Fruit fly (Drosophila melanogaster) whole organism, wandering third instar larva: ENCODE data around the gene CG14153.

Source experiments
- Abd-B ChIP-seq: fragments of >200 bp; optimal IDR thresholded peaks from 2 replicates; lab custom pipeline; 2017; ENCODE audit warnings: missing biosample characterization, missing genetic modification characterization
- CG32264 ChIP-seq: fragments of 200-800 bp; sonication (Bioruptor generic); optimal IDR thresholded peaks from 2 replicates; lab custom pipeline; 2016; ENCODE audit warnings: missing biosample characterization, missing genetic modification characterization
- CG9705 ChIP-seq: fragments of 200-800 bp; sonication (Bioruptor generic); optimal IDR thresholded peaks from 2 replicates; lab custom pipeline; 2018; ENCODE audit warnings: missing biosample characterization, mild to moderate bottlenecking, missing genetic modification characterization
- CrebA ChIP-seq: fragments of 200-800 bp; sonication (Bioruptor generic); optimal IDR thresholded peaks from 2 replicates; lab custom pipeline; 2016; ENCODE audit warnings: missing biosample characterization, mild to moderate bottlenecking, missing genetic modification characterization, borderline replicate concordance
- Dfd ChIP-seq: fragments of >200 bp; optimal IDR thresholded peaks from 2 replicates; lab custom pipeline; 2017; ENCODE audit warnings: missing biosample characterization, missing genetic modification characterization
- Dif ChIP-seq: fragments of 200-275, 200-300 bp; sonication (Bioruptor generic); optimal IDR thresholded peaks from 2 replicates; lab custom pipeline; 2018; ENCODE audit warnings: missing biosample characterization, missing genetic modification characterization; ENCODE audit not compliant: partially characterized antibody
- GATAd ChIP-seq: sonication (Bioruptor generic); optimal IDR thresholded peaks from 2 replicates; lab custom pipeline; 2016; ENCODE audit warnings: missing biosample characterization, missing genetic modification characterization
- Hnf4 ChIP-seq: fragments of 200-800 bp; sonication (Bioruptor generic); optimal IDR thresholded peaks from 2 replicates; lab custom pipeline; 2016; ENCODE audit warnings: missing biosample characterization, mild to moderate bottlenecking, missing genetic modification characterization
- Hr78 ChIP-seq: fragments of >200 bp; optimal IDR thresholded peaks from 2 replicates; lab custom pipeline; 2017; ENCODE audit warnings: missing biosample characterization, missing genetic modification characterization
- Hr83 ChIP-seq: fragments of 200-300 bp; sonication (Bioruptor generic); optimal IDR thresholded peaks from 2 replicates; lab custom pipeline; 2016; ENCODE audit warnings: missing biosample characterization, mild to moderate bottlenecking, missing genetic modification characterization, moderate library complexity; ENCODE audit not compliant: poor library complexity, severe bottlenecking
- Jra ChIP-seq: sonication (Bioruptor generic); optimal IDR thresholded peaks from 2 replicates; lab custom pipeline; 2016; ENCODE audit warnings: missing biosample characterization, missing genetic modification characterization
- Mio ChIP-seq: sonication (Bioruptor generic); optimal IDR thresholded peaks from 2 replicates; lab custom pipeline; 2016; ENCODE audit warnings: missing biosample characterization, missing genetic modification characterization
- Myc ChIP-seq: fragments of >200 bp; optimal IDR thresholded peaks from 2 replicates; lab custom pipeline; 2017
- N ChIP-seq: fragments of >200 bp; optimal IDR thresholded peaks from 2 replicates; lab custom pipeline; 2018; ENCODE audit warnings: missing biosample characterization, missing external identifiers, missing genetic modification characterization
- OdsH ChIP-seq: fragments of 200-800 bp; sonication (Bioruptor generic); optimal IDR thresholded peaks from 2 replicates; lab custom pipeline; 2016; ENCODE audit warnings: missing biosample characterization, mild to moderate bottlenecking, missing genetic modification characterization
- Rel ChIP-seq, 2 experiments: fragments of 200-800 bp; sonication (Bioruptor generic) in 1 of 2; optimal IDR thresholded peaks; 2 replicates in 1 of 2; 3 replicates in 1 of 2; lab custom pipeline; 2016 to 2019; ENCODE audit warnings: mild to moderate bottlenecking in 2 of 2, missing biosample characterization in 2 of 2, missing genetic modification characterization in 2 of 2, moderate library complexity in 1 of 2
- Sp1 ChIP-seq: fragments of 200-800 bp; sonication (Bioruptor generic); optimal IDR thresholded peaks from 3 replicates; lab custom pipeline; 2019; ENCODE audit warnings: missing biosample characterization, mild to moderate bottlenecking, missing genetic modification characterization, moderate library complexity
- br ChIP-seq: fragments of 200-800 bp; sonication (Bioruptor generic); optimal IDR thresholded peaks from 2 replicates; lab custom pipeline; 2016; ENCODE audit warnings: missing biosample characterization, missing genetic modification characterization
- dl ChIP-seq, 2 experiments: fragments of 175-275, 200-275 bp in 1 of 2; fragments of 200-275 bp in 1 of 2; sonication (Bioruptor generic); optimal IDR thresholded peaks; lab custom pipeline; 2018; ENCODE audit warnings: mild to moderate bottlenecking in 2 of 2, missing biosample characterization in 2 of 2, missing genetic modification characterization in 2 of 2, moderate library complexity in 2 of 2; ENCODE audit not compliant: partially characterized antibody in 2 of 2, insufficient read depth in 1 of 2
- dmrt93B ChIP-seq: fragments of 200-800 bp; sonication (Bioruptor generic); optimal IDR thresholded peaks from 2 replicates; lab custom pipeline; 2018; ENCODE audit warnings: missing biosample characterization, mild to moderate bottlenecking, missing genetic modification characterization
- dsf ChIP-seq: sonication (Bioruptor generic); optimal IDR thresholded peaks from 2 replicates; lab custom pipeline; 2016; ENCODE audit warnings: missing biosample characterization, missing genetic modification characterization, borderline replicate concordance
- ey ChIP-seq: fragments of 200-800 bp; sonication (Bioruptor generic); optimal IDR thresholded peaks from 2 replicates; lab custom pipeline; 2016; ENCODE audit warnings: missing biosample characterization, missing genetic modification characterization
- fru ChIP-seq: fragments of 200-800 bp; sonication (Bioruptor generic); optimal IDR thresholded peaks from 3 replicates; lab custom pipeline; 2016; ENCODE audit warnings: missing biosample characterization, mild to moderate bottlenecking, missing genetic modification characterization
- h ChIP-seq: fragments of 200-800 bp; sonication (Bioruptor generic); optimal IDR thresholded peaks from 3 replicates; lab custom pipeline; 2016; ENCODE audit warnings: missing biosample characterization, mild to moderate bottlenecking, missing genetic modification characterization
- lola ChIP-seq: fragments of >200 bp; optimal IDR thresholded peaks from 2 replicates; lab custom pipeline; 2017; ENCODE audit warnings: missing biosample characterization, missing genetic modification characterization
- psq ChIP-seq: fragments of 200-800 bp; sonication (Bioruptor generic); optimal IDR thresholded peaks from 3 replicates; lab custom pipeline; 2017; ENCODE audit warnings: missing biosample characterization, mild to moderate bottlenecking, missing genetic modification characterization, moderate library complexity
- rgr ChIP-seq: fragments of 200-800 bp; sonication (Bioruptor generic); optimal IDR thresholded peaks from 3 replicates; lab custom pipeline; 2016; ENCODE audit warnings: missing biosample characterization, mild to moderate bottlenecking, missing genetic modification characterization
- sage ChIP-seq: fragments of 200-800 bp; sonication (Bioruptor generic); optimal IDR thresholded peaks from 2 replicates; lab custom pipeline; 2016; ENCODE audit warnings: missing biosample characterization, mild to moderate bottlenecking, missing genetic modification characterization
- sv ChIP-seq: fragments of 200-800 bp; sonication (Bioruptor generic); optimal IDR thresholded peaks from 3 replicates; lab custom pipeline; 2016; ENCODE audit warnings: missing biosample characterization, missing genetic modification characterization

Gene CG14153

dm6 chr3L:10667341-10667740 is 24.0 kb downstream of the CG14153 start:
- peak; percentile 15 for TF ChIP-seq Dif
- peak; percentile 14 for TF ChIP-seq fru
- TF ChIP-seq psq (GFP tag; lab: Kevin White, UChicago): peak; percentile 29
- peak; percentile 8 for TF ChIP-seq Jra (GFP tag; lab: Kevin White, UChicago)
- no peak for TF ChIP-seq CG32264 (GFP tag; lab: Kevin White, UChicago)
- TF ChIP-seq Dfd (GFP tag; lab: Kevin White, UChicago): peak; percentile 38
- TF ChIP-seq Rel (GFP tag; optimal IDR thresholded peaks at IDR 0.05; lab: Kevin White, UChicago): no peak
- peak; percentile 49 for TF ChIP-seq Rel (tag; optimal IDR thresholded peaks at IDR 0.05; lab: Kevin White, UChicago)
- peak; percentile 22 for TF ChIP-seq h (GFP tag; lab: Kevin White, UChicago)
- TF ChIP-seq ey (GFP tag; lab: Kevin White, UChicago): no peak
- TF ChIP-seq sage: no peak
- TF ChIP-seq OdsH (GFP tag; lab: Kevin White, UChicago): peak; percentile 15
- TF ChIP-seq Hr83 (GFP tag; lab: Kevin White, UChicago): peak; percentile 34

- no peak for TF ChIP-seq Rel (GFP tag; optimal IDR thresholded peaks at IDR 0.05; lab: Kevin White, UChicago)
- TF ChIP-seq Rel (tag; optimal IDR thresholded peaks at IDR 0.05; lab: Kevin White, UChicago): peak; percentile 92
- TF ChIP-seq CrebA: no peak
- TF ChIP-seq Hr78: no peak
- peak; percentile 58 for TF ChIP-seq Dfd (GFP tag; lab: Kevin White, UChicago)
- TF ChIP-seq GATAd: no peak
Measured at dm6 chr3L:10669592-10670400, 26.5 kb downstream of the CG14153 start.

dm6 chr3L:10672540-10672939 is 29.2 kb downstream of the CG14153 start:
- TF ChIP-seq dmrt93B (GFP tag; lab: Kevin White, UChicago) (no peak), h (GFP tag; lab: Kevin White, UChicago) (no peak), lola (GFP tag; lab: Kevin White, UChicago) (no peak), Abd-B (GFP tag; lab: Kevin White, UChicago) (no peak), CG32264 (GFP tag; lab: Kevin White, UChicago) (no peak), CG9705 (GFP tag; lab: Kevin White, UChicago) (no peak), Sp1 (GFP tag; lab: Kevin White, UChicago) (no peak), OdsH (GFP tag; lab: Kevin White, UChicago) (no peak), Myc (lab: Kevin White, UChicago) (no peak), Mio (GFP tag; lab: Kevin White, UChicago) (no peak), rgr (no peak), sv (GFP tag; lab: Kevin White, UChicago) (no peak), Hr78 (no peak)

DNA sequence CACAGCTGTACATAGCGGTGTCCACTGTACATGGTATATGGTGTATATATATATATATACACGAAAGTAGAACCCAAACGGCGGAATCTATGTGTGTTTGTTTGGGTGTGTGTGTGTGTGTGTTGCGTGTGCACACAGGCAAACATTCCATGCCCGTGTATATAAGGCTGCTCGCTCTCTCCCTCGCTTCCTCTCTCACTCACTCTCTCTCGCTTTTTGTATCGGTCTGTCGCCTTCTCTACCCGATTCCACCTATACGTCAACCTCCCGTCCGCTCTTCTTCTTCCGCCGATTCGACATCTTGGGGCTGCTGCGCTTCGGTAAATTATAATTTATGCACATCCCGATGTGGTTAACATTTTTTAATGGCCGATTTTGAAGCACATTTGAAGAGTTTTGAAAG is 30.8 kb downstream of the CG14153 start:
- TF ChIP-seq sv (GFP tag; lab: Kevin White, UChicago) (no peak), rgr (no peak), psq (GFP tag; lab: Kevin White, UChicago) (peak; percentile 25), dsf (GFP tag; lab: Kevin White, UChicago) (no peak), Dif (peak; percentile 87), OdsH (GFP tag; lab: Kevin White, UChicago) (no peak), N (GFP tag; lab: Kevin White, UChicago) (peak; percentile 18), lola (GFP tag; lab: Kevin White, UChicago) (no peak), dmrt93B (GFP tag; lab: Kevin White, UChicago) (no peak), Mio (GFP tag; lab: Kevin White, UChicago) (no peak), Hr78 (no peak), Rel (GFP tag; optimal IDR thresholded peaks at IDR 0.05; lab: Kevin White, UChicago) (peak; percentile 18), Rel (tag; optimal IDR thresholded peaks at IDR 0.05; lab: Kevin White, UChicago) (peak; percentile 30), fru (peak; percentile 6), CrebA (no peak), Hr83 (GFP tag; lab: Kevin White, UChicago) (peak; percentile 43), ey (GFP tag; lab: Kevin White, UChicago) (no peak), Hnf4 (no peak), br (GFP tag; lab: Kevin White, UChicago) (no peak), dl (GFP tag; optimal IDR thresholded peaks at IDR 0.05; lab: Kevin White, UChicago; ENCODE audit: insufficient read depth in 1 of 2, partially characterized antibody in 2 of 2) (peak; percentile 47 to 65)
- TF ChIP-seq, all 38 proteins: peak for 7
